Worm (Caenorhabditis elegans) whole organism, L4 larva: Measurements from ENCODE around the gene srh-46.

Experiments used
- Y5F2A.4 ChIP-seq: fragments of 200-800 bp; sonication (Bioruptor generic); optimal IDR thresholded peaks from 2 replicates; lab custom pipeline; 2018; ENCODE audit warnings: mild to moderate bottlenecking, missing genetic modification characterization, missing compliant biosample characterization
- ama-1 ChIP-seq: fragments of 150-350 bp; optimal IDR thresholded peaks from 2 replicates; lab custom pipeline; 2014; ENCODE audit warnings: inconsistent platforms, mixed read lengths
- ceh-32 ChIP-seq: sonication (generic microtip); optimal IDR thresholded peaks from 2 replicates; lab custom pipeline; 2016; ENCODE audit warnings: mild to moderate bottlenecking, missing genetic modification characterization, missing compliant biosample characterization; ENCODE audit not compliant: poor library complexity
- ces-1 ChIP-seq: fragments of 150-350 bp; sonication (generic microtip); optimal IDR thresholded peaks from 4 replicates; lab custom pipeline; 2014; ENCODE audit warnings: missing biosample characterization, missing genetic modification reagents, missing genetic modification characterization
- cey-2 ChIP-seq: sonication (generic microtip); optimal IDR thresholded peaks from 3 replicates; lab custom pipeline; 2017; ENCODE audit warnings: missing genetic modification characterization, mild to moderate bottlenecking, missing compliant biosample characterization, antibody characterized with exemption, borderline replicate concordance; ENCODE audit not compliant: insufficient read depth
- dpl-1 ChIP-seq: fragments of 150-350 bp; optimal IDR thresholded peaks from 2 replicates; lab custom pipeline; 2014; ENCODE audit warnings: missing biosample characterization, missing genetic modification reagents, missing genetic modification characterization
- egl-27 ChIP-seq: sonication (generic microtip); optimal IDR thresholded peaks from 3 replicates; lab custom pipeline; 2017; ENCODE audit warnings: missing biosample characterization, missing genetic modification reagents, missing genetic modification characterization
- gei-8 ChIP-seq: fragments of 200-800 bp; sonication (Bioruptor generic); optimal IDR thresholded peaks from 2 replicates; lab custom pipeline; 2018; ENCODE audit warnings: mild to moderate bottlenecking, missing genetic modification characterization, missing compliant biosample characterization
- hmg-1.1 ChIP-seq: fragments of 200-800 bp; sonication (Bioruptor generic); IDR thresholded peaks from 2 replicates; pipeline ENCODE4 v1.3.6; 2022; ENCODE audit warnings: missing genetic modification reagents, missing genetic modification characterization, missing compliant biosample characterization
- nhr-11 ChIP-seq: fragments of 150-350 bp; optimal IDR thresholded peaks from 2 replicates; lab custom pipeline; 2014; ENCODE audit warnings: missing biosample characterization, missing genetic modification characterization
- nhr-237 ChIP-seq: sonication (generic microtip); optimal IDR thresholded peaks from 2 replicates; lab custom pipeline; 2017; ENCODE audit warnings: missing biosample characterization, missing genetic modification characterization
- unc-39 ChIP-seq: sonication (generic microtip); optimal IDR thresholded peaks from 2 replicates; lab custom pipeline; 2017; ENCODE audit warnings: missing biosample characterization, missing genetic modification characterization
- zag-1 ChIP-seq: fragments of 150-350 bp; optimal IDR thresholded peaks from 2 replicates; lab custom pipeline; 2014; ENCODE audit warnings: missing biosample characterization, missing genetic modification characterization

DNA sequence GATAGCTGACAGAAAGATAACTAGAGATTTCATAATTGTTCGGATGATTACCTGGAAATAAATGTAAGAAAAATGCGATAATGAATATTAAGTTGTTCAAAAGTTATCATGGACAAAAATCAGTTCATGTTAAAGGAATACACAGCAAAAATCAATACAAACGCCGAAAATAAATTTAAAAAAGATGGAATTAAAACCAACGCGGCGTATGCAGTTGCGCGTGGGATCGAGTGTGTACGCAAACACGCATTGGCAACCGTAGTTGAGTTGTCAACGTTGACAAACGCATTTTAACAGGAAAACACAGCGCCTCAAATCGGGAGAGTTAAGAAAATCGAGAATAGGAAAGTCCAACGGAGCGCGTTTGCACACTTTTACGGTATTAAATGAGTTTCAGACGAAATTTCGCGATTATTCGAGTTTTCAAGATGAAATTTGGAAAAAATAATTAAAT is 24.3 kb upstream of the srh-46 start, which contains the start of gene tmed-10:
- TF ChIP-seq unc-39 (tag; lab: Kevin White, UChicago), result no peak
- TF ChIP-seq ceh-32 (tag; lab: Kevin White, UChicago), result no peak
- TF ChIP-seq zag-1, result no peak
- no peak for TF ChIP-seq nhr-237 (tag; lab: Kevin White, UChicago)
- no peak for TF ChIP-seq ces-1
- no peak for TF ChIP-seq cey-2 (tag; lab: Kevin White, UChicago)
- no peak for TF ChIP-seq Y5F2A.4 (GFP tag; lab: Kevin White, UChicago)
- no peak for TF ChIP-seq nhr-11
- TF ChIP-seq egl-27 (tag; lab: Kevin White, UChicago), result no peak
- TF ChIP-seq dpl-1 (GFP tag; lab: Kevin White, UChicago), result peak; percentile 54
- TF ChIP-seq gei-8 (GFP tag; lab: Kevin White, UChicago), result no peak
- TF ChIP-seq hmg-1.1 (GFP tag; lab: Robert Waterston, UW), result peak; percentile 76
- TF ChIP-seq ama-1 (lab: Kevin White, UChicago), result no peak
